Worm (Caenorhabditis elegans) whole organism, L1 larva: Measurements from ENCODE around the gene tag-340.

Experiments
- C34B4.2 ChIP-seq: sonication (generic microtip); optimal IDR thresholded peaks from 2 replicates; lab custom pipeline; 2017; ENCODE audit warnings: mild to moderate bottlenecking, missing genetic modification characterization, missing compliant biosample characterization
- F16B12.6 ChIP-seq: fragments of 150-350 bp; optimal IDR thresholded peaks from 2 replicates; lab custom pipeline; 2014; ENCODE audit warnings: missing biosample characterization, missing genetic modification characterization
- Y116A8C.19 ChIP-seq: sonication (generic microtip); optimal IDR thresholded peaks from 2 replicates; lab custom pipeline; 2016; ENCODE audit warnings: missing compliant biosample characterization, missing genetic modification characterization, borderline replicate concordance
- aha-1 ChIP-seq: fragments of 150-350 bp; optimal IDR thresholded peaks from 2 replicates; lab custom pipeline; 2014; ENCODE audit warnings: missing biosample characterization, missing genetic modification characterization
- alr-1 ChIP-seq: fragments of 200-800 bp; sonication (Bioruptor generic); optimal IDR thresholded peaks from 2 replicates; lab custom pipeline; 2018; ENCODE audit warnings: borderline replicate concordance, mild to moderate bottlenecking, missing genetic modification characterization, missing compliant biosample characterization
- aly-2 ChIP-seq: fragments of 150-350 bp; optimal IDR thresholded peaks from 2 replicates; lab custom pipeline; 2014; ENCODE audit warnings: missing biosample characterization, missing genetic modification characterization
- blmp-1 ChIP-seq: fragments of 150-350 bp; optimal IDR thresholded peaks from 2 replicates; lab custom pipeline; 2014; ENCODE audit warnings: missing biosample characterization, missing genetic modification characterization
- ceh-82 ChIP-seq, 3 experiments: fragments of 150-350 bp in 1 of 3; sonication (generic microtip) in 2 of 3; optimal IDR thresholded peaks; 2 replicates each; lab custom pipeline; 2014 to 2017; ENCODE audit warnings: missing biosample characterization in 3 of 3, missing genetic modification characterization in 3 of 3
- dpl-1 ChIP-seq, 3 experiments: fragments of 150-350 bp in 2 of 3; sonication (generic microtip) in 1 of 3; optimal IDR thresholded peaks; 2 replicates each; lab custom pipeline; 2014 to 2017; ENCODE audit warnings: missing biosample characterization in 3 of 3, missing genetic modification characterization in 3 of 3, missing genetic modification reagents in 3 of 3
- egl-13 ChIP-seq: sonication (generic microtip); optimal IDR thresholded peaks from 2 replicates; lab custom pipeline; 2016; ENCODE audit warnings: missing genotype, missing genetic modification reagents, missing genetic modification characterization, missing compliant biosample characterization
- elt-2 ChIP-seq: sonication (generic microtip); optimal IDR thresholded peaks from 2 replicates; lab custom pipeline; 2016; ENCODE audit warnings: missing genetic modification characterization, mild to moderate bottlenecking, inconsistent platforms, missing compliant biosample characterization, missing genetic modification reagents
- elt-3 ChIP-seq, 6 experiments: fragments of 150-350 bp in 1 of 6; sonication (generic microtip); optimal IDR thresholded peaks; 2 replicates each; lab custom pipeline; 2017 to 2018; ENCODE audit warnings: missing biosample characterization in 6 of 6, missing genetic modification characterization in 6 of 6, inconsistent platforms in 1 of 6
- fkh-4 ChIP-seq: sonication (generic microtip); optimal IDR thresholded peaks from 2 replicates; lab custom pipeline; 2016; ENCODE audit warnings: missing compliant biosample characterization, missing genetic modification characterization, borderline replicate concordance
- hlh-17 ChIP-seq: fragments of 200-800 bp; sonication (Bioruptor generic); optimal IDR thresholded peaks from 2 replicates; lab custom pipeline; 2018; ENCODE audit warnings: missing genetic modification characterization, mild to moderate bottlenecking, missing compliant biosample characterization, moderate library complexity, borderline replicate concordance
- hlh-4 ChIP-seq: sonication (generic microtip); optimal IDR thresholded peaks from 2 replicates; lab custom pipeline; 2016; ENCODE audit warnings: mild to moderate bottlenecking, missing genetic modification characterization, missing compliant biosample characterization
- irx-1 ChIP-seq: sonication (generic microtip); optimal IDR thresholded peaks from 2 replicates; lab custom pipeline; 2016; ENCODE audit warnings: missing genetic modification characterization, missing compliant biosample characterization
- lin-14 ChIP-seq: fragments of 200-800 bp; sonication (Bioruptor generic); optimal IDR thresholded peaks from 2 replicates; lab custom pipeline; 2018; ENCODE audit warnings: mild to moderate bottlenecking, missing genetic modification characterization, moderate library complexity, missing compliant biosample characterization
- lin-15B ChIP-seq: fragments of 150-350 bp; sonication (generic microtip); optimal IDR thresholded peaks from 3 replicates; lab custom pipeline; 2014; ENCODE audit warnings: missing biosample characterization, missing genetic modification characterization
- lin-35 ChIP-seq, 2 experiments: fragments of 150-350 bp; optimal IDR thresholded peaks; 2 replicates each; lab custom pipeline; 2014; ENCODE audit warnings: missing biosample characterization in 2 of 2, missing genetic modification characterization in 2 of 2, missing genetic modification reagents in 2 of 2
- lsy-2 ChIP-seq, 2 experiments: fragments of 150-350 bp; optimal IDR thresholded peaks; 2 replicates each; lab custom pipeline; 2014; ENCODE audit warnings: missing biosample characterization in 2 of 2, missing genetic modification characterization in 2 of 2
- mab-9 ChIP-seq: fragments of 200-800 bp; sonication (Bioruptor generic); IDR thresholded peaks from 2 replicates; pipeline ENCODE4 v1.3.6; 2022; ENCODE audit warnings: missing genetic modification reagents, missing genetic modification characterization, missing compliant biosample characterization
- mdl-1 ChIP-seq, 2 experiments: fragments of 150-350 bp; optimal IDR thresholded peaks; 2 replicates each; lab custom pipeline; 2014 to 2017; ENCODE audit warnings: missing biosample characterization in 2 of 2, missing genetic modification characterization in 2 of 2, inconsistent platforms in 1 of 2
- nhr-11 ChIP-seq: fragments of 150-350 bp; optimal IDR thresholded peaks from 2 replicates; lab custom pipeline; 2014; ENCODE audit warnings: missing biosample characterization, missing genetic modification characterization
- nhr-19 ChIP-seq: fragments of 200-800 bp; sonication (Bioruptor generic); conservative IDR thresholded peaks from 2 replicates; pipeline ENCODE4 v1.3.6; 2022; ENCODE audit warnings: missing genetic modification characterization, missing compliant biosample characterization
- nhr-71 ChIP-seq: sonication (generic microtip); optimal IDR thresholded peaks from 2 replicates; lab custom pipeline; 2016; ENCODE audit warnings: mild to moderate bottlenecking, missing genetic modification characterization, moderate library complexity, missing compliant biosample characterization
- nhr-84 ChIP-seq: sonication (generic microtip); optimal IDR thresholded peaks from 2 replicates; lab custom pipeline; 2017; ENCODE audit warnings: missing biosample characterization, missing genetic modification characterization
- nhr-85 ChIP-seq: sonication (generic microtip); peaks from one replicate; lab custom pipeline; 2016; ENCODE audit warnings: missing genetic modification characterization, inconsistent platforms, missing compliant biosample characterization
- nhr-90 ChIP-seq: sonication (generic microtip); optimal IDR thresholded peaks from 2 replicates; lab custom pipeline; 2016; ENCODE audit warnings: mild to moderate bottlenecking, missing genetic modification characterization, missing compliant biosample characterization; ENCODE audit not compliant: poor library complexity
- pag-3 ChIP-seq: sonication (generic microtip); optimal IDR thresholded peaks from 2 replicates; lab custom pipeline; 2017; ENCODE audit warnings: missing genetic modification characterization, mild to moderate bottlenecking, missing compliant biosample characterization, antibody characterized with exemption, borderline replicate concordance; ENCODE audit not compliant: insufficient read depth
- pqm-1 ChIP-seq: sonication (generic microtip); optimal IDR thresholded peaks from 3 replicates; lab custom pipeline; 2017; ENCODE audit warnings: missing biosample characterization, missing genetic modification characterization
- rnt-1 ChIP-seq: sonication (generic microtip); optimal IDR thresholded peaks from 2 replicates; lab custom pipeline; 2016; ENCODE audit warnings: mild to moderate bottlenecking, missing genetic modification characterization, moderate library complexity, missing compliant biosample characterization
- sox-4 ChIP-seq: sonication (generic microtip); optimal IDR thresholded peaks from 2 replicates; lab custom pipeline; 2016; ENCODE audit warnings: missing genetic modification characterization, missing compliant biosample characterization
- sptf-1 ChIP-seq: fragments of 150-350 bp; optimal IDR thresholded peaks from 2 replicates; lab custom pipeline; 2014; ENCODE audit warnings: missing biosample characterization, missing genetic modification characterization
- tbx-2 ChIP-seq: sonication (generic microtip); optimal IDR thresholded peaks from 2 replicates; lab custom pipeline; 2016; ENCODE audit warnings: missing genetic modification characterization, missing compliant biosample characterization
- tlp-1 ChIP-seq: fragments of 150-350 bp; optimal IDR thresholded peaks from 2 replicates; lab custom pipeline; 2014; ENCODE audit warnings: missing biosample characterization, missing genetic modification characterization
- unc-30 ChIP-seq: sonication (generic microtip); optimal IDR thresholded peaks from 2 replicates; lab custom pipeline; 2017; ENCODE audit warnings: missing biosample characterization, missing genetic modification characterization
- unc-86 ChIP-seq: sonication (generic microtip); optimal IDR thresholded peaks from 2 replicates; lab custom pipeline; 2016; ENCODE audit warnings: missing genetic modification characterization, missing compliant biosample characterization
- unc-98 ChIP-seq: fragments of 200-800 bp; sonication (Bioruptor generic); IDR thresholded peaks from 2 replicates; pipeline ENCODE4 v1.3.6; 2022; ENCODE audit warnings: missing genetic modification characterization, missing compliant biosample characterization
- vab-15 ChIP-seq: sonication (generic microtip); optimal IDR thresholded peaks from 2 replicates; lab custom pipeline; 2017; ENCODE audit warnings: missing genotype, mild to moderate bottlenecking, missing genetic modification characterization, missing compliant biosample characterization
- xbp-1 ChIP-seq: sonication (generic microtip); optimal IDR thresholded peaks from 2 replicates; lab custom pipeline; 2016; ENCODE audit warnings: missing genetic modification characterization, missing compliant biosample characterization
- zag-1 ChIP-seq: fragments of 150-350 bp; optimal IDR thresholded peaks from 2 replicates; lab custom pipeline; 2014; ENCODE audit warnings: missing biosample characterization, missing genetic modification characterization
- ztf-4 ChIP-seq: fragments of 150-350 bp; optimal IDR thresholded peaks from 2 replicates; lab custom pipeline; 2014; ENCODE audit warnings: missing biosample characterization, missing genetic modification characterization

The tag-340 gene

ce11 chrIII:4905405-4905804 is 5.1 kb downstream of the tag-340 start, which contains the start of gene F26F4.8 (continued):
- peak; percentile 5 for TF ChIP-seq Y116A8C.19 (tag; lab: Kevin White, UChicago)
- no peak for TF ChIP-seq elt-3 (tag; optimal IDR thresholded peaks at IDR 0.05; lab: Kevin White, UChicago)
- no peak for TF ChIP-seq nhr-11 (tag; lab: Kevin White, UChicago)
- TF ChIP-seq alr-1 (tag; lab: Kevin White, UChicago) = no peak
- TF ChIP-seq egl-13 (tag; lab: Kevin White, UChicago) = peak; percentile 61
- TF ChIP-seq ztf-4 (tag; lab: Kevin White, UChicago) = no peak
- TF ChIP-seq vab-15 (tag; lab: Kevin White, UChicago) = no peak
- peak; percentile 35 to 51 for TF ChIP-seq lsy-2 (tag; optimal IDR thresholded peaks at IDR 0.05; lab: Kevin White, UChicago)
- TF ChIP-seq xbp-1 (tag; lab: Kevin White, UChicago) = no peak
- no peak for TF ChIP-seq hlh-4
- peak; percentile 77 to 83 for TF ChIP-seq lin-35 (GFP tag; optimal IDR thresholded peaks at IDR 0.05; lab: Kevin White, UChicago)
- TF ChIP-seq unc-98 = peak; percentile 65
- no peak for TF ChIP-seq tlp-1 (tag; lab: Kevin White, UChicago)
- TF ChIP-seq rnt-1 = peak; percentile 59
- no peak for TF ChIP-seq nhr-84 (tag; lab: Kevin White, UChicago)
- peak; percentile 30 for TF ChIP-seq lin-15B
- no peak for TF ChIP-seq aha-1
- peak; percentile 70 for TF ChIP-seq tbx-2 (tag; lab: Kevin White, UChicago)
- peak; percentile 46 for TF ChIP-seq sox-4
- peak; percentile 63 for TF ChIP-seq nhr-90 (tag; lab: Kevin White, UChicago)
- TF ChIP-seq hlh-17 = no peak
- TF ChIP-seq F16B12.6 = no peak
- no peak for TF ChIP-seq C34B4.2 (tag; lab: Kevin White, UChicago)
- no peak for TF ChIP-seq nhr-19
- no peak for TF ChIP-seq unc-30 (tag; lab: Kevin White, UChicago)
- TF ChIP-seq aly-2 (tag; lab: Kevin White, UChicago) = no peak
- TF ChIP-seq mdl-1 (tag; optimal IDR thresholded peaks at IDR 0.05; lab: Kevin White, UChicago) = no peak
- TF ChIP-seq mab-9 (GFP tag; lab: Robert Waterston, UW) = no peak
- no peak for TF ChIP-seq blmp-1
- TF ChIP-seq pqm-1 (tag; lab: Kevin White, UChicago) = no peak
- TF ChIP-seq fkh-4 (tag; lab: Kevin White, UChicago) = peak; percentile 88
- peak; percentile 88 for TF ChIP-seq irx-1 (tag; lab: Kevin White, UChicago)
- no peak for TF ChIP-seq sptf-1 (tag; lab: Kevin White, UChicago)

ce11 chrIII:4906365-4906764 is 6.1 kb downstream of the tag-340 start:
- peak; percentile 32 for TF ChIP-seq elt-2 (tag; lab: Kevin White, UChicago)
- TF ChIP-seq ceh-82 (tag; optimal IDR thresholded peaks at IDR 0.05; lab: Kevin White, UChicago) = no peak
- TF ChIP-seq nhr-85 (tag; lab: Kevin White, UChicago) = peak; percentile 8
- peak; percentile 63 for TF ChIP-seq blmp-1
- TF ChIP-seq mab-9 (GFP tag; lab: Robert Waterston, UW) = no peak
- no peak for TF ChIP-seq hlh-4
- peak; percentile 16 for TF ChIP-seq lin-14
- no peak for TF ChIP-seq pag-3
- peak in 1 of 6 experiments; percentile 51 for TF ChIP-seq elt-3 (tag; optimal IDR thresholded peaks at IDR 0.05; lab: Kevin White, UChicago)
- TF ChIP-seq, all 84 proteins: peak for 5

- TF ChIP-seq unc-86 (tag; lab: Kevin White, UChicago) = no peak
- no peak for TF ChIP-seq nhr-71 (tag; lab: Kevin White, UChicago)
- TF ChIP-seq zag-1 (tag; lab: Kevin White, UChicago) = no peak
- no peak for TF ChIP-seq dpl-1 (GFP tag; optimal IDR thresholded peaks at IDR 0.05; lab: Kevin White, UChicago)
Observed at ce11 chrIII:4906896-4907295, 6.6 kb downstream of the tag-340 start, which contains the start of gene rom-1. rom-1 (plus strand) TSS chrIII:4907196.
